Worm (Caenorhabditis elegans): Measurements from ENCODE around the gene Y39A1A.3.

Gene Y39A1A.3

ce11 chrIII:10634034-10634433, 37.7 kb upstream of the Y39A1A.3 start (continued):
- TF ChIP-seq jun-1 (tag; optimal IDR thresholded peaks at IDR 0.05) (peak; percentile 80), egl-5 (tag; optimal IDR thresholded peaks at IDR 0.05) (peak; percentile 78)

- TF ChIP-seq lin-15B (tag; optimal IDR thresholded peaks at IDR 0.05) (no peak), ZK546.5 (tag; optimal IDR thresholded peaks at IDR 0.05) (no peak), hmg-11 (tag; optimal IDR thresholded peaks at IDR 0.05) (no peak), nhr-43 (tag; optimal IDR thresholded peaks at IDR 0.05; ENCODE audit: poor library complexity, severe bottlenecking) (no peak), unc-62 (GFP tag; optimal IDR thresholded peaks at IDR 0.05) (no peak), mdl-1 (tag; optimal IDR thresholded peaks at IDR 0.05) (no peak)
Observed at ce11 chrIII:10633403-10633674, 37.1 kb upstream of the Y39A1A.3 start, which contains the start of gene Y39A1A.9. Gene Y39A1A.9, minus strand, starts transcription at chrIII:10633501.

DNA sequence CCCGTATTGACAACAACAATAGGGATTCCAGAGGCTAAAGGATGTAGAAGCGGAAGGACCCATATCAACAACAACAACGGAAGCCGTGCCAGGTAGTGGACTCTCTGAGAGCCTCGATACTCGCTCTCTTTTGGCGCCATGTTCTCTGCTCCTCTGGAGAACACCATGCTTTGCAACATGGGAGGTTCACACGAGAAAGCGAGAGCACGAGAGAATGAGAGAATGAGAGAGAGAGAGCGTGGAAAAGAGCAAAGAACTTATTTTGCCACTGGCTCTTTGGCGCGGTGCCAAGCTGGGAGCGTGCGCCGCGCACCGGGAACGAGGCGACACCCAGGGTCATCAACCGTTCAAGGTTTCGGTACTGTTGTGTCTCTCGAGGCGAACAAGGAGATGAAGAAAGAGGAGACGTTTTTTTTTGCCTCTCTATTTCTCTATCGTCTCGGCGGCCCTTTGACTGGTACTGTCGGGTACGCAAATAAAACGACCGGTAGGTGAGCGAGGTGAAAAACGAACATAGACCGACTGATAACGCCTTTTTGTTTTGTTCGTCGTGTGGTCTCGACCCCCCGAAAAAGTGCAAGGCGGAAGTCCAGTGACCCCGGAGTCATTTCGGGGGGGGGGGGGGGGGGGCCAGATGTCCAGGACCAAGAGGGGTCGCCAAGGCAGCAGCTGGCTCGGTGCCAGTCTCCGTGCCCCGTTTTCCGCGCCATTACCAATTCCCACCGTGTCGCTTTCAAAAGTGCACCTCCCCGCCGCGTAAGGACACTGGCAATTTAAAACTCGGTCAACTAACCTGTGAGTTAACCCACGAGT, 36.5 kb upstream of the Y39A1A.3 start, which contains the start of gene Y39A1A.10:
Y39A1A.10 (plus strand) TSS at position 139 of the 813 bp plus-strand sequence.
- peak; percentile 33 for TF ChIP-seq jun-1 (tag; optimal IDR thresholded peaks at IDR 0.05)
- TF ChIP-seq lin-39 (tag; optimal IDR thresholded peaks at IDR 0.05): peak; percentile 37
- peak; percentile 24 for TF ChIP-seq nhr-11 (tag; optimal IDR thresholded peaks at IDR 0.05)
- TF ChIP-seq elt-2 (tag; optimal IDR thresholded peaks at IDR 0.05): peak; percentile 24
- TF ChIP-seq tbx-2 (tag; optimal IDR thresholded peaks at IDR 0.05): peak; percentile 39
- no peak for TF ChIP-seq lsy-12 (tag; optimal IDR thresholded peaks at IDR 0.05)
- TF ChIP-seq nhr-77 (tag; optimal IDR thresholded peaks at IDR 0.05): no peak
- peak; percentile 83 for TF ChIP-seq nhr-25 (tag; optimal IDR thresholded peaks at IDR 0.05)
- TF ChIP-seq nhr-23 (tag; optimal IDR thresholded peaks at IDR 0.05): peak; percentile 68
- TF ChIP-seq nfya-1 (tag; optimal IDR thresholded peaks at IDR 0.05; ENCODE audit: insufficient read depth): peak; percentile 27
- TF ChIP-seq hmg-11 (tag; optimal IDR thresholded peaks at IDR 0.05): peak; percentile 31
- no peak for TF ChIP-seq eor-1 (tag; optimal IDR thresholded peaks at IDR 0.05)
- peak; percentile 81 for TF ChIP-seq pha-4 (tag; optimal IDR thresholded peaks at IDR 0.05)
- peak; percentile 21 for TF ChIP-seq ceh-28 (tag; optimal IDR thresholded peaks at IDR 0.05)

- no peak for TF ChIP-seq nhr-76 (tag; optimal IDR thresholded peaks at IDR 0.05)
- no peak for TF ChIP-seq tbx-2 (tag; optimal IDR thresholded peaks at IDR 0.05)
- peak; percentile 52 for TF ChIP-seq ama-1 (optimal IDR thresholded peaks at IDR 0.05)
- TF ChIP-seq egl-5 (tag; optimal IDR thresholded peaks at IDR 0.05): peak; percentile 12
- no peak for TF ChIP-seq fos-1 (tag; optimal IDR thresholded peaks at IDR 0.05)
- TF ChIP-seq elt-2 (tag; optimal IDR thresholded peaks at IDR 0.05): no peak
- TF ChIP-seq nhr-67 (tag; optimal IDR thresholded peaks at IDR 0.05): no peak
- no peak for TF ChIP-seq lin-15B (tag; optimal IDR thresholded peaks at IDR 0.05)
- TF ChIP-seq nhr-25 (tag; optimal IDR thresholded peaks at IDR 0.05): peak; percentile 20
Observed at ce11 chrIII:10631870-10632509, 35.7 kb upstream of the Y39A1A.3 start.

- TF ChIP-seq ztf-11 (tag; optimal IDR thresholded peaks at IDR 0.05) (no peak), pha-4 (tag; optimal IDR thresholded peaks at IDR 0.05) (peak; percentile 48), lsy-12 (tag; optimal IDR thresholded peaks at IDR 0.05) (peak; percentile 3)
Observed at ce11 chrIII:10629795-10630194, 33.5 kb upstream of the Y39A1A.3 start.

ce11 chrIII:10629043-10629442, 32.8 kb upstream of the Y39A1A.3 start, which contains the start of gene swt-4:
Gene swt-4, minus strand, starts transcription at chrIII:10629143.
- no peak for TF ChIP-seq R02D3.7 (tag; optimal IDR thresholded peaks at IDR 0.05)
- TF ChIP-seq nhr-12 (tag; optimal IDR thresholded peaks at IDR 0.05): no peak
- no peak for TF ChIP-seq daf-12 (tag; optimal IDR thresholded peaks at IDR 0.05)
- no peak for TF ChIP-seq jun-1 (tag; optimal IDR thresholded peaks at IDR 0.05)
- TF ChIP-seq lin-15B (tag; optimal IDR thresholded peaks at IDR 0.05): no peak
- no peak for TF ChIP-seq skn-1 (tag; optimal IDR thresholded peaks at IDR 0.05)
- TF ChIP-seq elt-2 (tag; optimal IDR thresholded peaks at IDR 0.05): no peak
- TF ChIP-seq nhr-43 (tag; optimal IDR thresholded peaks at IDR 0.05; ENCODE audit: poor library complexity, severe bottlenecking): no peak
- no peak for TF ChIP-seq lsy-12 (tag; optimal IDR thresholded peaks at IDR 0.05)
- TF ChIP-seq fkh-10 (GFP tag; optimal IDR thresholded peaks at IDR 0.05): no peak
- no peak for TF ChIP-seq nhr-67 (tag; optimal IDR thresholded peaks at IDR 0.05)
- TF ChIP-seq unc-62 (GFP tag; optimal IDR thresholded peaks at IDR 0.05): no peak
- TF ChIP-seq elt-3 (tag; optimal IDR thresholded peaks at IDR 0.05): no peak
- TF ChIP-seq nfya-1 (tag; optimal IDR thresholded peaks at IDR 0.05; ENCODE audit: insufficient read depth): no peak
